Fruit fly (Drosophila melanogaster) whole organism, prepupa: ENCODE measurements around the gene bor.
A peak's percentile ranks its signal among the peaks of the same experiment; 100 is the strongest.

Experiments
- CG11762 ChIP-seq: fragments of 200-800 bp; sonication (Bioruptor generic); optimal IDR thresholded peaks from 3 replicates; lab custom pipeline; 2016; ENCODE audit warnings: missing biosample characterization, missing genetic modification characterization; ENCODE audit not compliant: insufficient read depth
- CG15336 ChIP-seq: fragments of 200-800 bp; sonication (Bioruptor generic); IDR thresholded peaks from 2 replicates; pipeline ENCODE4 v1.3.6; 2022; ENCODE audit warnings: missing biosample characterization, missing genetic modification characterization
- CG1621 ChIP-seq: fragments of 200-800 bp; sonication (Bioruptor generic); optimal IDR thresholded peaks from 3 replicates; lab custom pipeline; 2018; ENCODE audit warnings: missing biosample characterization, mild to moderate bottlenecking, missing genetic modification characterization
- CG16779 ChIP-seq: fragments of 200-800 bp; sonication (Bioruptor generic); optimal IDR thresholded peaks from 3 replicates; lab custom pipeline; 2017; ENCODE audit warnings: missing biosample characterization, mild to moderate bottlenecking, missing genetic modification characterization
- CG3032 ChIP-seq: fragments of 200-800 bp; optimal IDR thresholded peaks from 2 replicates; lab custom pipeline; 2019; ENCODE audit warnings: missing biosample characterization, mild to moderate bottlenecking, missing genetic modification characterization, moderate library complexity
- CG34406 ChIP-seq: fragments of 200-800 bp; sonication (Bioruptor generic); optimal IDR thresholded peaks from 3 replicates; lab custom pipeline; 2016; ENCODE audit warnings: missing biosample characterization, missing genetic modification characterization
- CG3919 ChIP-seq: fragments of 200-800 bp; sonication (Bioruptor generic); optimal IDR thresholded peaks from 3 replicates; lab custom pipeline; 2016; ENCODE audit warnings: missing biosample characterization, missing genetic modification characterization
- CG4318 ChIP-seq: fragments of 200-800 bp; sonication (Bioruptor generic); optimal IDR thresholded peaks from 3 replicates; lab custom pipeline; 2017; ENCODE audit warnings: missing biosample characterization, mild to moderate bottlenecking, missing genetic modification characterization
- CG6276 ChIP-seq: fragments of 200-800 bp; sonication (Bioruptor generic); optimal IDR thresholded peaks from 2 replicates; lab custom pipeline; 2017; ENCODE audit warnings: missing biosample characterization, mild to moderate bottlenecking, missing genetic modification characterization
- CG6792 ChIP-seq: fragments of 200-800 bp; sonication (Bioruptor generic); optimal IDR thresholded peaks from 3 replicates; lab custom pipeline; 2016; ENCODE audit warnings: missing biosample characterization, missing genetic modification characterization
- CG6808 ChIP-seq: fragments of 200-800 bp; sonication (Bioruptor generic); optimal IDR thresholded peaks from 3 replicates; lab custom pipeline; 2017; ENCODE audit warnings: missing biosample characterization, missing genetic modification characterization, mild to moderate bottlenecking, moderate library complexity, missing genetic modification reagents
- CG6854 ChIP-seq: fragments of 200-800 bp; sonication (Bioruptor generic); optimal IDR thresholded peaks from 2 replicates; lab custom pipeline; 2017; ENCODE audit warnings: missing biosample characterization, mild to moderate bottlenecking, missing genetic modification characterization
- CG7368 ChIP-seq: fragments of 200-800 bp; sonication (Bioruptor generic); optimal IDR thresholded peaks from 3 replicates; lab custom pipeline; 2016; ENCODE audit warnings: missing biosample characterization, missing genetic modification characterization
- CG8319 ChIP-seq: fragments of 200-800 bp; sonication (Bioruptor generic); optimal IDR thresholded peaks from 3 replicates; lab custom pipeline; 2016; ENCODE audit warnings: missing biosample characterization, missing genetic modification characterization
- CG9139 ChIP-seq: fragments of 200-800 bp; sonication (Bioruptor generic); optimal IDR thresholded peaks from 3 replicates; lab custom pipeline; 2017; ENCODE audit warnings: missing biosample characterization, mild to moderate bottlenecking, missing genetic modification characterization
- Eip75B ChIP-seq: fragments of 200-800 bp; sonication (Bioruptor generic); optimal IDR thresholded peaks from 3 replicates; lab custom pipeline; 2016; ENCODE audit warnings: missing biosample characterization, missing genetic modification characterization
- Eip78C ChIP-seq: fragments of 200-800 bp; sonication (Bioruptor generic); peaks from one replicate; lab custom pipeline; 2016; ENCODE audit warnings: missing biosample characterization, missing genetic modification characterization
- Eip93F ChIP-seq: fragments of 200-800 bp; sonication (Bioruptor generic); optimal IDR thresholded peaks from 2 replicates; lab custom pipeline; 2016; ENCODE audit warnings: missing biosample characterization, mild to moderate bottlenecking, missing genetic modification characterization
- Ets21C ChIP-seq: fragments of 200-800 bp; sonication (Bioruptor generic); optimal IDR thresholded peaks from 3 replicates; lab custom pipeline; 2016; ENCODE audit warnings: missing biosample characterization, missing genetic modification characterization
- Ets96B ChIP-seq: fragments of 200-800 bp; optimal IDR thresholded peaks from 2 replicates; lab custom pipeline; 2019; ENCODE audit warnings: missing biosample characterization, mild to moderate bottlenecking, missing genetic modification characterization, moderate library complexity
- Gug ChIP-seq: fragments of 200-800 bp; sonication (Bioruptor generic); IDR thresholded peaks from 2 replicates; pipeline ENCODE4 v1.3.6; 2022; ENCODE audit warnings: missing biosample characterization, missing genetic modification characterization
- Hr38 ChIP-seq: sonication (Bioruptor generic); optimal IDR thresholded peaks from 2 replicates; lab custom pipeline; 2016; ENCODE audit warnings: missing biosample characterization, missing genetic modification characterization
- Hr39 ChIP-seq: fragments of 200-800 bp; sonication (Bioruptor generic); optimal IDR thresholded peaks from 2 replicates; lab custom pipeline; 2016; ENCODE audit warnings: missing biosample characterization, missing genetic modification characterization
- Hr4 ChIP-seq: fragments of 200-800 bp; sonication (Bioruptor generic); optimal IDR thresholded peaks from 3 replicates; lab custom pipeline; 2016; ENCODE audit warnings: missing biosample characterization, missing genetic modification characterization
- Lpt ChIP-seq: fragments of 200-800 bp; sonication (Bioruptor generic); optimal IDR thresholded peaks from 3 replicates; lab custom pipeline; 2016; ENCODE audit warnings: missing biosample characterization, missing genetic modification characterization
- Met ChIP-seq: fragments of 200-800 bp; sonication (Bioruptor generic); optimal IDR thresholded peaks from 3 replicates; lab custom pipeline; 2016; ENCODE audit warnings: missing biosample characterization, missing genetic modification characterization
- OdsH ChIP-seq: fragments of 200-800 bp; sonication (Bioruptor generic); optimal IDR thresholded peaks from 3 replicates; lab custom pipeline; 2016; ENCODE audit warnings: missing biosample characterization, missing genetic modification characterization
- Smox ChIP-seq: fragments of 200-800 bp; sonication (Bioruptor generic); optimal IDR thresholded peaks from 3 replicates; lab custom pipeline; 2016; ENCODE audit warnings: missing biosample characterization, missing genetic modification characterization
- Sox102F ChIP-seq: fragments of 200-800 bp; sonication (Bioruptor generic); optimal IDR thresholded peaks from 2 replicates; lab custom pipeline; 2016; ENCODE audit warnings: missing biosample characterization, mild to moderate bottlenecking, missing genetic modification characterization
- achi ChIP-seq: fragments of 200-800 bp; sonication (Bioruptor generic); optimal IDR thresholded peaks from 3 replicates; lab custom pipeline; 2016; ENCODE audit warnings: missing biosample characterization, missing genetic modification characterization
- dsx ChIP-seq: fragments of 200-800 bp; optimal IDR thresholded peaks from 3 replicates; lab custom pipeline; 2019; ENCODE audit warnings: missing biosample characterization, mild to moderate bottlenecking, missing genetic modification characterization, moderate library complexity; ENCODE audit not compliant: poor library complexity, severe bottlenecking
- fd59A ChIP-seq: fragments of 200-800 bp; sonication (Bioruptor generic); optimal IDR thresholded peaks from 2 replicates; lab custom pipeline; 2017; ENCODE audit warnings: missing biosample characterization, mild to moderate bottlenecking, missing genetic modification characterization, missing genetic modification reagents
- fd85E ChIP-seq: fragments of 200-800 bp; sonication (Bioruptor generic); optimal IDR thresholded peaks from 3 replicates; lab custom pipeline; 2016; ENCODE audit warnings: missing biosample characterization, missing genetic modification characterization
- fkh ChIP-seq: fragments of 200-800 bp; sonication (Bioruptor generic); optimal IDR thresholded peaks from 3 replicates; lab custom pipeline; 2017; ENCODE audit warnings: missing biosample characterization, mild to moderate bottlenecking, missing genetic modification characterization, moderate library complexity
- net ChIP-seq: fragments of 200-800 bp; sonication (Bioruptor generic); optimal IDR thresholded peaks from 3 replicates; lab custom pipeline; 2016; ENCODE audit warnings: missing biosample characterization, missing genetic modification characterization
- pdm3 ChIP-seq: fragments of 200-800 bp; sonication (Bioruptor generic); optimal IDR thresholded peaks from 3 replicates; lab custom pipeline; 2016; ENCODE audit warnings: missing biosample characterization, missing genetic modification characterization
- salr ChIP-seq, 2 experiments: fragments of 200-800 bp; sonication (Bioruptor generic); optimal IDR thresholded peaks; 3 replicates each; lab custom pipeline; 2016 to 2018; ENCODE audit warnings: missing biosample characterization in 2 of 2, missing genetic modification characterization in 2 of 2, mild to moderate bottlenecking in 1 of 2
- spab ChIP-seq: fragments of 200-800 bp; sonication (Bioruptor generic); optimal IDR thresholded peaks from 2 replicates; lab custom pipeline; 2017; ENCODE audit warnings: missing biosample characterization, mild to moderate bottlenecking, missing genetic modification characterization, missing genetic modification reagents
- svp ChIP-seq: fragments of 200-800 bp; sonication (Bioruptor generic); peaks from one replicate; lab custom pipeline; 2016; ENCODE audit warnings: missing biosample characterization, missing genetic modification characterization
- topi ChIP-seq: fragments of 200-800 bp; sonication (Bioruptor generic); optimal IDR thresholded peaks from 3 replicates; lab custom pipeline; 2016; ENCODE audit warnings: missing biosample characterization, missing genetic modification characterization
- vri ChIP-seq: fragments of 200-800 bp; sonication (Bioruptor generic); optimal IDR thresholded peaks from 3 replicates; lab custom pipeline; 2016; ENCODE audit warnings: missing biosample characterization, mild to moderate bottlenecking, missing genetic modification characterization

The bor gene

dm6 chr3R:16252898-16253412, 11.0 kb downstream of the bor start (continued):
- peak; percentile 53 for TF ChIP-seq CG9139
- TF ChIP-seq Hr38 (GFP tag; lab: Kevin White, UChicago): no peak
- no peak for TF ChIP-seq Met
- TF ChIP-seq fd85E (GFP tag; lab: Kevin White, UChicago): no peak
- peak; percentile 10 for TF ChIP-seq dsx (GFP tag; lab: Kevin White, UChicago)
- peak; percentile 22 for TF ChIP-seq net (GFP tag; lab: Kevin White, UChicago)

dm6 chr3R:16251926-16252287, 12.0 kb downstream of the bor start:
- TF ChIP-seq CG3032: no peak
- TF ChIP-seq Hr38 (GFP tag; lab: Kevin White, UChicago): no peak
- no peak for TF ChIP-seq CG6808
- no peak for TF ChIP-seq Smox
- no peak for TF ChIP-seq spab (GFP tag; lab: Kevin White, UChicago)
- no peak for TF ChIP-seq CG16779 (tag; lab: Kevin White, UChicago)
- TF ChIP-seq svp (GFP tag; lab: Kevin White, UChicago): peak; percentile 51
- no peak for TF ChIP-seq Met
- peak; percentile 23 for TF ChIP-seq CG1621
- TF ChIP-seq Sox102F (GFP tag; lab: Kevin White, UChicago): no peak
- TF ChIP-seq CG6854 (GFP tag; lab: Kevin White, UChicago): peak; percentile 76

- TF ChIP-seq Eip75B (GFP tag; lab: Kevin White, UChicago) (no peak), Ets21C (no peak), fkh (GFP tag; lab: Kevin White, UChicago) (no peak), svp (GFP tag; lab: Kevin White, UChicago) (peak; percentile 59), Gug (GFP tag; lab: Robert Waterston, UW) (no peak)
- TF ChIP-seq, all 60 proteins: peak for 1
These were observed 12.5 kb downstream of the bor start for dm6 chr3R:16251270-16251925.

dm6 chr3R:16249829-16250814, 13.8 kb downstream of the bor start:
- TF ChIP-seq CG8319 (GFP tag; lab: Kevin White, UChicago) (no peak), achi (GFP tag; lab: Kevin White, UChicago) (peak; percentile 48), OdsH (GFP tag; lab: Kevin White, UChicago) (peak; percentile 65), Lpt (GFP tag; lab: Kevin White, UChicago) (peak; percentile 76), Hr38 (GFP tag; lab: Kevin White, UChicago) (no peak), CG7368 (GFP tag; lab: Kevin White, UChicago) (peak; percentile 59), pdm3 (GFP tag; lab: Kevin White, UChicago) (peak; percentile 51), Eip93F (GFP tag; lab: Kevin White, UChicago) (peak; percentile 62), fkh (GFP tag; lab: Kevin White, UChicago) (peak; percentile 96), CG9139 (peak; percentile 65), CG3032 (peak; percentile 37), net (GFP tag; lab: Kevin White, UChicago) (peak; percentile 65), Ets21C (peak; percentile 40), Eip78C (GFP tag; lab: Kevin White, UChicago) (peak; percentile 78), Hr4 (GFP tag; lab: Kevin White, UChicago) (peak; percentile 59), Gug (GFP tag; lab: Robert Waterston, UW) (no peak), topi (peak; percentile 53), Hr39 (GFP tag; lab: Kevin White, UChicago) (peak; percentile 69), CG6792 (GFP tag; lab: Kevin White, UChicago) (peak; percentile 76), CG16779 (tag; lab: Kevin White, UChicago) (peak; percentile 50), CG3919 (GFP tag; lab: Kevin White, UChicago) (peak; percentile 65), vri (GFP tag; lab: Kevin White, UChicago) (peak; percentile 91), CG4318 (GFP tag; lab: Kevin White, UChicago) (no peak), CG6276 (GFP tag; lab: Kevin White, UChicago) (peak; percentile 35), CG6808 (peak; percentile 64), CG34406 (GFP tag; lab: Kevin White, UChicago) (peak; percentile 45), fd59A (GFP tag; lab: Kevin White, UChicago) (peak; percentile 25), CG11762 (GFP tag; lab: Kevin White, UChicago) (peak; percentile 3), CG15336 (GFP tag; lab: Robert Waterston, UW) (no peak), Ets96B (peak; percentile 29), salr (GFP tag; optimal IDR thresholded peaks at IDR 0.05; lab: Kevin White, UChicago) (peak in 1 of 2 experiments; percentile 26)
